Fruit fly (Drosophila melanogaster): ENCODE results near the gene CG12535.

The CG12535 gene

DNA sequence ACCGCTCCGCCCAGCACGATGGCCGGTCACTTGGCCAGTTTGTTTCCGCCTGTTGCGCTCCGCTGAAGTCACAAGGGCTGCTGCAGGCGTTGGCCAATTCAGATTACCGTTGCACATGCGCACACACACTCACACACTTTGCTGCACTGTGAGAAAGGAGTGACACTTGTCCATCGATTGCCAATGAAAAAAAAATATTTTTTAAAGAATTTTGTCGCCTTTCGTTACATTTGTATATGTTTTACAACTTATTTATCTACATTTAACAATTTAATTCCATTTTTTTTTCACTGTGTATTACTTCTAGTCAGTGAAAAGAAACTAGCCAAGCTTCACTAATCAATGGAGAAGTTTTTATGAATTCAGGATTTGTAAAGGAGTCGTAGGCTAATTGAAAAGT, 27.3 kb upstream of the CG12535 start (continued):
- TF ChIP-seq bbx (GFP tag; IDR thresholded peaks at IDR 0.05; ENCODE audit: partially characterized antibody) (no peak), unpg (GFP tag; optimal IDR thresholded peaks at IDR 0.05) (peak; percentile 44), nom (GFP tag; optimal IDR thresholded peaks at IDR 0.05) (no peak), lmd (GFP tag; IDR thresholded peaks at IDR 0.05) (peak; percentile 49; the same call in 1 of the 2 replicates), row (GFP tag; IDR thresholded peaks at IDR 0.05) (peak; percentile 49; the same call in 2 of the 3 replicates), CG1647 (GFP tag; optimal IDR thresholded peaks at IDR 0.05) (peak; percentile 3)

DNA sequence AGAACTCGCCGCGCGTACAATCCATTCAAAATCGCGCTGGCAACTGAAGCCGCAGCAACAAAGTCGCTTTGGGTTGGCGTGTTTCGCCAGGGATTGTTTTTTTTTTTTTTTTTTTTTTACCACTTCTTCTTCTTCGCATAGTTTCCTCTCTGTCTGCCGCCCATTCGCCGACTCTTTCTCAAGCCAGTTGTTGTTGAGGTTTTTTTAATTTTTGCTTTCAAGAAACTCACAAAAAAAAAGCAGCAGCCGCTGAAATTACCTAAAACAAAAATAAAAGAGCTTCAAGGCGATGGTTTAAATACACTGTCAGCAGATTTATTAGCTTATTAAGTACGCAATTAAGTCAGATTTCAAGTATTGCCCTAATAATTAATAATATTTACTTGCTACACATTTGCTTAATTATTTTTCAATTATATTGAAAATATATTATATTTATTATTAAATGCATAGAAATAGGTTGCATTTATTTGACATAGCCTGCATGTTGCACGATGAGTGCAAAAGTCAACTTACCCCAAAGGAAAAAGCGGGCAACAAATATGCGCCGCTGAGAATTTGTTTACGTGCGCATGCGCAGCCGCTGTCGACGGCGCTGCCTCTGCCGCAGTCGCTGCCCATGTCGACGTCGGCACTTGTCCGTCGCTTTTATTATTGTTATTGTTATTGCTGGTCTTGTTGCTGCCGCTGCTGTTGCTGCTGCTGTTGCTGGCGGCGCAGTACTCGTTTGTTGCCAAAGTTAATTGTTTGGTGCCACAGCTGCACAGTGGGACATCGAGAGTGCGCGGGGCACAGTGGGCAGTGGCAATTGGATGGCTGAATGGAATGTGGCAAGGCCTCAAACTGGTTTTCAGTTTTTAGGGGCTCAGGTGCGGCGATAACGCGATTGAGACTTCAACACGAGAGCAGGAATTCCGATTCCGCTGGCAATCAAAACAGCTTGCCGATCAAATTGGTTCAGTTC, 26.0 kb upstream of the CG12535 start, which contains the start of gene CG12206:
Gene CG12206, minus strand, starts transcription at position 49 of the 964 bp plus-strand sequence.
- TF ChIP-seq croc (GFP tag; conservative IDR thresholded peaks at IDR 0.05) (no peak; the same call in 2 of the 3 replicates), ranshi (GFP tag; IDR thresholded peaks at IDR 0.05) (peak; percentile 60; the same call in 1 of the 2 replicates), Awh (GFP tag; IDR thresholded peaks at IDR 0.05) (no peak), CG14667 (GFP tag; IDR thresholded peaks at IDR 0.05) (no peak), CG2120 (GFP tag; optimal IDR thresholded peaks at IDR 0.05) (peak; percentile 21), CG2712 (tag; optimal IDR thresholded peaks at IDR 0.05) (peak; percentile 68), NC2α (GFP tag; optimal IDR thresholded peaks at IDR 0.05) (no peak), Dip3 (GFP tag; optimal IDR thresholded peaks at IDR 0.05) (no peak), CG2678 (tag; optimal IDR thresholded peaks at IDR 0.05) (peak; percentile 83), Atf6 (GFP tag; IDR thresholded peaks at IDR 0.05) (peak; percentile 64), CG12744 (GFP tag; optimal IDR thresholded peaks at IDR 0.05) (no peak), CG6272 (GFP tag; IDR thresholded peaks at IDR 0.05) (no peak), HLH3B (GFP tag; IDR thresholded peaks at IDR 0.05) (peak; percentile 46; the same call in 1 of the 2 replicates), Bteb2 (GFP tag; optimal IDR thresholded peaks at IDR 0.05) (no peak), Fer1 (GFP tag; optimal IDR thresholded peaks at IDR 0.05) (peak; percentile 56), amos (GFP tag; IDR thresholded peaks at IDR 0.05; ENCODE audit: partially characterized antibody) (no peak), grn (GFP tag; optimal IDR thresholded peaks at IDR 0.05) (no peak), CG7271 (tag; optimal IDR thresholded peaks at IDR 0.05) (no peak), Ptx1 (GFP tag; IDR thresholded peaks at IDR 0.05) (peak; percentile 74), toy (GFP tag; IDR thresholded peaks at IDR 0.05) (no peak), Hr78 (GFP tag; optimal IDR thresholded peaks at IDR 0.05) (no peak), luna (GFP tag; optimal IDR thresholded peaks at IDR 0.05) (no peak), CG9817 (tag; optimal IDR thresholded peaks at IDR 0.05) (peak; percentile 46), CG2116 (GFP tag; optimal IDR thresholded peaks at IDR 0.05) (no peak), ind (GFP tag; optimal IDR thresholded peaks at IDR 0.05) (peak; percentile 48), Doc3 (GFP tag; IDR thresholded peaks at IDR 0.05; ENCODE audit: partially characterized antibody) (no peak), jing (GFP tag; optimal IDR thresholded peaks at IDR 0.05) (no peak), CG3726 (GFP tag; IDR thresholded peaks at IDR 0.05) (no peak), klu (GFP tag; IDR thresholded peaks at IDR 0.05) (no peak), stwl (tag; optimal IDR thresholded peaks at IDR 0.05) (no peak), Dad (GFP tag; optimal IDR thresholded peaks at IDR 0.05) (no peak), pita (GFP tag; optimal IDR thresholded peaks at IDR 0.05) (no peak), Ada2b (GFP tag; IDR thresholded peaks at IDR 0.05) (peak; percentile 33; the same call in 1 of the 2 replicates), shn (GFP tag; optimal IDR thresholded peaks at IDR 0.05) (no peak), CG9609 (GFP tag; optimal IDR thresholded peaks at IDR 0.05) (no peak), CG4328 (GFP tag; optimal IDR thresholded peaks at IDR 0.05) (no peak), fu2 (GFP tag; optimal IDR thresholded peaks at IDR 0.05) (no peak), tx (GFP tag; optimal IDR thresholded peaks at IDR 0.05) (no peak), Jarid2 (GFP tag; optimal IDR thresholded peaks at IDR 0.05) (no peak), CG30020 (tag; optimal IDR thresholded peaks at IDR 0.05) (no peak), Hand (GFP tag; optimal IDR thresholded peaks at IDR 0.05) (no peak)
